Worm (Caenorhabditis elegans): Measurements from ENCODE around the gene inx-6.

inx-6 gene

DNA sequence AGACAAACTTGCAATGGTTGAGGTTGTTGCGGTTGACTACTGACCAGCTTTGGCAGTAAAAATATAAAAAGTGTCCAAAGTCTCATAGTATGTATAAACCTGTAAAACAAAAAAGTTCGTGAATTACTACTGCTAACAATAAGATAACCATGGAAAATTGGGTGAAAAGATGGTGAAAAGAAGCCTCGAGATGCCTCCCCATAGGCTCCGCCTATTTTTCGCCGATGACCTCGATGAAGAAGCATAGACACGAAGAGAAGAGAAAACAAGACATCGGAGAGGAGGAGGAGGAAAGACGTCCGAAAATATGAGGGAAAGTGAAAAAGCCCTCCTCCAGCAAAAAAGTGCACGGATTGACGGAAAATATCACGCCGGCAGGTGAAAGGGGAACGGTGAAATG is 4.9 kb upstream of the inx-6 start, which contains the start of gene T23F6.5:
TSS of gene T23F6.5 (minus strand) at position 101 of the 400 bp plus-strand sequence.
- TF ChIP-seq daf-12 (tag; optimal IDR thresholded peaks at IDR 0.05) (no peak), egl-27 (tag; optimal IDR thresholded peaks at IDR 0.05) (no peak), nhr-11 (tag; optimal IDR thresholded peaks at IDR 0.05) (no peak), R02D3.7 (tag; optimal IDR thresholded peaks at IDR 0.05) (no peak), nhr-25 (tag; optimal IDR thresholded peaks at IDR 0.05) (no peak), elt-1 (tag; optimal IDR thresholded peaks at IDR 0.05) (no peak), mml-1 (tag; optimal IDR thresholded peaks at IDR 0.05) (no peak)

DNA sequence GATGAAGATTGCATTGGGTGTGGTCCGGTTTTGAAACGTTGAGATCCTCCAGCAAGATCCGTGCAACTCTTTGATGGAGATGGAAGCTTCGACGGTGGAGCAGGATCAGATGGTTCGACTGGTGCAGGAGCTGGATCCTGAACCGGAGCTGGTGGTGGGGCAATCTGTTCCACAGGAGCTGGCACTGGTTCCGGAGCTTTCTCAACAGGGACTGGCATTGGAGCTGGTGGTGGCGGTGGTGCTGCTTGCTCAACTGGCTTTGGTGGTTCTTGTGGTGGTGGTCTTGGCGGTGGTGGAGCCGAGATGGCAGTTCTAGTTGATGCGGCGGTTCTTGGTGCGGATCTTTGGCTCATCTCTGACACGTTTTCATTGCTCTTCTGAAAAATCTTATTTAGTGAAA is 2.7 kb upstream of the inx-6 start:
- TF ChIP-seq skn-1 (tag; optimal IDR thresholded peaks at IDR 0.05) (no peak), lin-39 (tag; optimal IDR thresholded peaks at IDR 0.05) (no peak), ama-1 (optimal IDR thresholded peaks at IDR 0.05) (no peak), nhr-237 (tag; optimal IDR thresholded peaks at IDR 0.05) (no peak), ztf-4 (tag; optimal IDR thresholded peaks at IDR 0.05) (no peak), pqm-1 (tag; optimal IDR thresholded peaks at IDR 0.05) (no peak), tbx-2 (tag; optimal IDR thresholded peaks at IDR 0.05) (no peak), nhr-77 (tag; optimal IDR thresholded peaks at IDR 0.05) (no peak), nhr-43 (tag; optimal IDR thresholded peaks at IDR 0.05; ENCODE audit: poor library complexity, severe bottlenecking) (no peak), nhr-11 (tag; optimal IDR thresholded peaks at IDR 0.05) (no peak), nhr-25 (tag; optimal IDR thresholded peaks at IDR 0.05) (no peak), egl-27 (tag; optimal IDR thresholded peaks at IDR 0.05) (no peak), egl-5 (tag; optimal IDR thresholded peaks at IDR 0.05) (no peak), nhr-23 (tag; optimal IDR thresholded peaks at IDR 0.05) (no peak), daf-12 (tag; optimal IDR thresholded peaks at IDR 0.05) (no peak)

DNA sequence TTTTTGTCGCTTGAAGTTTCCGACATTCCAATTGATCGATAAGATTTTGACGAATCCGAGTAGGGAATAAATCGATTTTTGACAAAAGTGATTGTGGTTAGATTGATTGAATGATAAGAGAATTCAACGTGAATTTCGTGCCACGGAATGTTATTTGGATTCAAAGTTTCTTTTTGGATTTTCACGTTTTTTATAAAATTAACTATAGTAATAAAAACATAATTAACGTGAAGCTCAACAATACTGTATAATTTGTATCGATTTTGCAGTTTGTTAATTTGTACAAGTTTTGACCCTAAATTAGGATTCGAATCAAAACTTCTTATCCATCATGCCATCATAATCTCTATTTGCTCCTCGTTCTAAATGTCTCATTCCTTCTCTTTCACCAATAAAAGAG is 1.7 kb upstream of the inx-6 start, which contains the start of gene C36H8.1:
TSS of gene C36H8.1 (minus strand) at position 101 of the 400 bp plus-strand sequence.
- TF ChIP-seq elt-3 (tag; optimal IDR thresholded peaks at IDR 0.05) (no peak), nhr-28 (tag; optimal IDR thresholded peaks at IDR 0.05) (no peak), lsy-12 (tag; optimal IDR thresholded peaks at IDR 0.05) (no peak), nhr-25 (tag; optimal IDR thresholded peaks at IDR 0.05) (no peak), pha-4 (tag; optimal IDR thresholded peaks at IDR 0.05) (no peak), lin-15B (tag; optimal IDR thresholded peaks at IDR 0.05) (no peak), ceh-82 (tag; optimal IDR thresholded peaks at IDR 0.05) (no peak), egl-27 (tag; optimal IDR thresholded peaks at IDR 0.05) (no peak), unc-62 (GFP tag; optimal IDR thresholded peaks at IDR 0.05) (no peak), ceh-9 (tag; optimal IDR thresholded peaks at IDR 0.05) (no peak), egl-5 (tag; optimal IDR thresholded peaks at IDR 0.05) (no peak), fkh-10 (GFP tag; optimal IDR thresholded peaks at IDR 0.05) (no peak), daf-12 (tag; optimal IDR thresholded peaks at IDR 0.05) (no peak)

DNA sequence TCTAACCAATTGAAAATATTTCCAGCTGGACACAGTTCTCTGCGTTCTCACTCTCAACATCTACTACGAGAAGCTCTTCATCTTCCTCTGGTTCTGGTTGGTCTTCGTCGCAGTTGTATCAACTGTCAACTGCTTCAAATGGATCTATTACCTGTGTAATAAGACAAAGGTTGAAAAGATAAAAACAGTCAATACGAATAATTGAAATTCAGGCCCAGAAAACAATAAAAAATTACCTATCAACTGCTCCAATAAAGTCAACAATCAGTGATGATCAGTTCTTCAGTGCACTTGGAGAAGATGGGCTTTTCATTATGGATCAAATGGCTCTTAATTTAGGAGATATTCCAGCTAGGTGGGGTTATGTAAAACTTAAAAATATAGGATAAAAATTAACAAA is 2.4 kb downstream of the inx-6 start:
- TF ChIP-seq fkh-2 (tag; optimal IDR thresholded peaks at IDR 0.05) (no peak), tbx-2 (tag; optimal IDR thresholded peaks at IDR 0.05) (no peak), mdl-1 (tag; optimal IDR thresholded peaks at IDR 0.05) (no peak), aly-2 (tag; optimal IDR thresholded peaks at IDR 0.05) (no peak), unc-39 (tag; optimal IDR thresholded peaks at IDR 0.05) (no peak), pqm-1 (tag; optimal IDR thresholded peaks at IDR 0.05) (no peak), nhr-23 (tag; optimal IDR thresholded peaks at IDR 0.05) (no peak), jun-1 (tag; optimal IDR thresholded peaks at IDR 0.05) (no peak), unc-62 (GFP tag; optimal IDR thresholded peaks at IDR 0.05) (no peak), nhr-67 (tag; optimal IDR thresholded peaks at IDR 0.05) (no peak), ama-1 (optimal IDR thresholded peaks at IDR 0.05) (no peak), nhr-28 (tag; optimal IDR thresholded peaks at IDR 0.05) (no peak), ceh-16 (tag; optimal IDR thresholded peaks at IDR 0.05) (no peak), daf-12 (tag; optimal IDR thresholded peaks at IDR 0.05) (no peak), elt-2 (tag; optimal IDR thresholded peaks at IDR 0.05) (no peak)

DNA sequence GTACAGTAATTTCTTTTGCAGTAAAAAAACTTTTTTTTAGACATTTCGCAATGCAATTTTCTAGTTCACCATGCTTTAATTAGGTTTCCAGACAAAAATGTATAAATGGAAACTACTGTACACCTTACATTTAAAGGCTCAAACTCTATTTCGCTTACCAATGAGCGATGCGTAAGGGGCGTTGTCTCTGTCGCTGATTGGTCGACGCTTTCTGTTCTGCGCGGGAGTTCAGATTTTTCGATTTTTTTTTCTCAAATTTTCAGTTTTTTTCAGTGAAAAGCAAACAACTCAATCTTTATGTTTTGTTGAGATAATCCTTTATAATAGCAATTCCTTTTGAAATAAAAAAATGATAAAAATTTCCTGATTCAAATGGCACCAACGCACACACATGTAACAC is 7.8 kb downstream of the inx-6 start:
- TF ChIP-seq nhr-25 (tag; optimal IDR thresholded peaks at IDR 0.05) = no peak
- peak; percentile 84 for TF ChIP-seq nfya-1 (tag; optimal IDR thresholded peaks at IDR 0.05; ENCODE audit: insufficient read depth)
